Worm (Caenorhabditis elegans): ENCODE data around the gene C34E10.9.

C34E10.9 gene

DNA sequence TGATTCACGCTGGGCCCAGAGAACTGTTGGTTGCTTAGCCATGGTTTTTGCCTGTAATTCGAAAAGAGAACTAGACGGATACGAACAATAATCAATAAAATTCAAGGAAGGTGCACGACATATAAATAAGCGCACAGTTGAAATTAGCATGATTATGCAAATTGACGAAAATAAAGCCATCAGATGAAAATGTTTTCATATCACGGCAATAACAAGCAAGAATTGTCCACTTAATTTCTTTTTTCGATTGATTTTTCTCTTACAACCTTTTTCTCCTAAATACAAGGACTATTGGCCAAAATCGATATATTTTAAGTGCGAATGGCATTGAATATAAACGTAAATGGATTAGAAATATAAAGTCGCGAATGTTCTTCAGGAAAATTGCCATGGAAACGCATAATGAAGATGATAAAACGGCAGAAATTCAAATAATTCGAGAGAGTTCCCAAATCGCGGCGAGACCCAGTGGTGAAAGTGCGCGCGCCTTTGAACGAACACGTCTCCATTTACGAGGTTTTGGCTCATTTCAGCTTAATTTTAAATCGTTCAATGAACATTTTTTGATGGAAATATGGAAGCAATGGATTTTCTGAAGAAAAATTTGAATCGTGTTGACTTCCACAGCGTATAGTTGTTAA, 11.6 kb upstream of the C34E10.9 start, which contains the start of the genes daf-41 and toc-1:
Gene daf-41, minus strand, starts transcription at position 51 of the 641 bp plus-strand sequence.
Gene toc-1, plus strand, starts transcription at position 537 of the 641 bp plus-strand sequence.
- peak; percentile 13 for TF ChIP-seq F13C5.2 (tag; optimal IDR thresholded peaks at IDR 0.05)
- no peak for TF ChIP-seq ceh-36 (tag; optimal IDR thresholded peaks at IDR 0.05)

DNA sequence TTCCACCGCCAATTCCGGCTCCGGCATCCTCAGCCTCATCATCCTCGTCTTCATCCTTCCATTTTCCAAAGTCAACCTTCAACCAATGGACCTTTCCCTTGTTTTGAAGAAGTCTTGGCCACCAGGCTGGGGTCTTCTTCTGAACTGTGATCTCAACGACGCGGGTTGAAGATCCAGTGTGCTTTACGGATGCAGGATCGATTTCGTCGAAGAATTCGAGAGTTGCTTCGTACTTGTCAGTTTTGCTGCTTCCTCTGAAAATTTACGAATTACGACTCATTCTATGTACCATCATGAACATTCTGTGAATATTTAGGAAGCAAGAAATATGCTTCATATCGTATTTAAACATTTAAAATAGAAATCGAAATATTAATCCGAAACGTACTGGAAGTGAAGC, 11.1 kb upstream of the C34E10.9 start:
- TF ChIP-seq ama-1 (optimal IDR thresholded peaks at IDR 0.05) (no peak), flt-1 (GFP tag; IDR thresholded peaks at IDR 0.05) (no peak), tbx-11 (GFP tag; IDR thresholded peaks at IDR 0.05) (no peak), hnd-1 (tag; optimal IDR thresholded peaks at IDR 0.05) (no peak), ets-7 (tag; optimal IDR thresholded peaks at IDR 0.05) (no peak), scrt-1 (GFP tag; IDR thresholded peaks at IDR 0.05) (no peak), B0310.2 (tag; optimal IDR thresholded peaks at IDR 0.05) (no peak), sea-1 (GFP tag; conservative IDR thresholded peaks at IDR 0.05) (no peak), ceh-36 (tag; optimal IDR thresholded peaks at IDR 0.05) (no peak), F13C5.2 (tag; optimal IDR thresholded peaks at IDR 0.05) (no peak), ceh-13 (GFP tag; optimal IDR thresholded peaks at IDR 0.05) (no peak), tra-4 (tag; optimal IDR thresholded peaks at IDR 0.05) (no peak), hmbx-1 (tag; optimal IDR thresholded peaks at IDR 0.05) (no peak), hmg-4 (GFP tag; optimal IDR thresholded peaks at IDR 0.05) (no peak), pes-1 (GFP tag; IDR thresholded peaks at IDR 0.05) (no peak), aly-1 (tag; optimal IDR thresholded peaks at IDR 0.05) (no peak), tbx-37 (GFP tag; conservative IDR thresholded peaks at IDR 0.05) (no peak)

DNA sequence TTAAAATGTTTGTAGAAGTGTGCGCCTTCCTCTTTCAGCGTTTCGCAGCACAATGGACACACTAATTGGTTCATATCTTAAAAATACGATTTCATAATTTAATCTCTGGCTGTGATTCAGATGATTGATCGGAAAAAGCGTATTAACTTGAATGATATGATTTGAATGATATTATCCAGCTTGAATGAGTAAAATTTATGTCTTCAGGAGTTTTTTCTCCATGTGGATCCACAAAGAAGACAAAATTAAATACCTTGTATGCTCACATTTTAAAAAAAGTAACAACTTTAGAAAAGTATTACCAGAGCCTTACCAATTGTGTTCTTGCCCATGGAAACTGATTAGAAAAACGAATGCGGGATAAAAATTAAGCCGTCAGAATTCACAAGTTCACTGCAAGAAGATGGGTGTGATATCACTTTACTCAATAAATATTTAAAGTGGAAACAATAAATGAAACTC, 10.2 kb upstream of the C34E10.9 start, which contains the start of gene ztf-8:
Gene ztf-8, minus strand, starts transcription at position 76 of the 462 bp plus-strand sequence.
- no peak for TF ChIP-seq hnd-1 (tag; optimal IDR thresholded peaks at IDR 0.05)

DNA sequence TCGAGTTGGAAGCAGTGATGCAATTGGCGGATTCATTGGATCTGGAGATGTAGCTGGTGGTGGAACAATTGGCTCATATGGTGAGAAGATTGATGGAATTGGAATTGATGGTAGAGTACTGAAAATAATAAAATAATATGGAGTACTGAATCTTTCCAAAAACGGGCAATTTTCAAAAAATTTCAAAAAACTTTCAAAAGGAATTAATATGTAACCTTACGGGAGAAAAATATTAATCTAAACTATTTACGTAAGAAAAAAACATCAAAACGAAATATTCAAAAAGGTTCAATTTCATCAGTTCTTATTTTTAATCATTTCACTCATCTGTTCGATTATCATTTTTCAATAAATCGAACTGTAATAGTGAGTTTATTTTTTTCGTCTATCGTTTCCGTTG, 6.6 kb upstream of the C34E10.9 start, which contains the start of gene ZC395.4:
Gene ZC395.4, plus strand, starts transcription at position 301 of the 400 bp plus-strand sequence.
- TF ChIP-seq tbx-11 (GFP tag; IDR thresholded peaks at IDR 0.05) (no peak), pes-1 (GFP tag; IDR thresholded peaks at IDR 0.05) (no peak), tbx-37 (GFP tag; conservative IDR thresholded peaks at IDR 0.05) (no peak), ets-7 (tag; optimal IDR thresholded peaks at IDR 0.05) (no peak), tra-4 (tag; optimal IDR thresholded peaks at IDR 0.05) (no peak), F13C5.2 (tag; optimal IDR thresholded peaks at IDR 0.05) (no peak), sea-1 (GFP tag; conservative IDR thresholded peaks at IDR 0.05) (no peak), flt-1 (GFP tag; IDR thresholded peaks at IDR 0.05) (no peak)

DNA sequence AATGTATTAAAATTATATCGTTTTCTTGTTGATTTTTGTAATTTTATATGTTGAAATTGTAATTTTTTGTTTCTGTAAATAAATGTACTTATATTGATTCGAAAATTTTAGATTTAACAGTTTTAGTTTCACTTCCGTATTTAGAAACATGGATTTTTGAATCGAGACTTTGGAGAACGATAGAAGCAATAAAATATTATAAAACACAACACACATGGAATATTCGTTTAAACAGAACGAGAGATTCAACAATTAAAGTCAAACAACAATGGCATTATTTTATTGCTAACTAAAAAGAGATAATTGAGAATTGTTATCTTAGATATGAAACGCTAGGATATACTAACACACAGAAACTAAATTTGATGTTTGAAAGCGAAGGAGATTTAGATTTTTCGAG, 5.3 kb upstream of the C34E10.9 start:
- TF ChIP-seq ceh-36 (tag; optimal IDR thresholded peaks at IDR 0.05) = no peak
- TF ChIP-seq tbx-37 (GFP tag; conservative IDR thresholded peaks at IDR 0.05) = no peak
- TF ChIP-seq tbx-11 (GFP tag; IDR thresholded peaks at IDR 0.05) = no peak
- no peak for TF ChIP-seq ets-7 (tag; optimal IDR thresholded peaks at IDR 0.05)
- no peak for TF ChIP-seq sea-1 (GFP tag; conservative IDR thresholded peaks at IDR 0.05)
- no peak for TF ChIP-seq F13C5.2 (tag; optimal IDR thresholded peaks at IDR 0.05)
- no peak for TF ChIP-seq B0310.2 (tag; optimal IDR thresholded peaks at IDR 0.05)
- TF ChIP-seq hmbx-1 (tag; optimal IDR thresholded peaks at IDR 0.05) = no peak
- no peak for TF ChIP-seq scrt-1 (GFP tag; IDR thresholded peaks at IDR 0.05)
- TF ChIP-seq ceh-13 (GFP tag; optimal IDR thresholded peaks at IDR 0.05) = no peak
- no peak for TF ChIP-seq flt-1 (GFP tag; IDR thresholded peaks at IDR 0.05)
- TF ChIP-seq hnd-1 (tag; optimal IDR thresholded peaks at IDR 0.05) = no peak
- no peak for TF ChIP-seq hmg-4 (GFP tag; optimal IDR thresholded peaks at IDR 0.05)
- no peak for TF ChIP-seq ama-1 (optimal IDR thresholded peaks at IDR 0.05)
- no peak for TF ChIP-seq aly-1 (tag; optimal IDR thresholded peaks at IDR 0.05)
- no peak for TF ChIP-seq pes-1 (GFP tag; IDR thresholded peaks at IDR 0.05)
- TF ChIP-seq tra-4 (tag; optimal IDR thresholded peaks at IDR 0.05) = no peak

DNA sequence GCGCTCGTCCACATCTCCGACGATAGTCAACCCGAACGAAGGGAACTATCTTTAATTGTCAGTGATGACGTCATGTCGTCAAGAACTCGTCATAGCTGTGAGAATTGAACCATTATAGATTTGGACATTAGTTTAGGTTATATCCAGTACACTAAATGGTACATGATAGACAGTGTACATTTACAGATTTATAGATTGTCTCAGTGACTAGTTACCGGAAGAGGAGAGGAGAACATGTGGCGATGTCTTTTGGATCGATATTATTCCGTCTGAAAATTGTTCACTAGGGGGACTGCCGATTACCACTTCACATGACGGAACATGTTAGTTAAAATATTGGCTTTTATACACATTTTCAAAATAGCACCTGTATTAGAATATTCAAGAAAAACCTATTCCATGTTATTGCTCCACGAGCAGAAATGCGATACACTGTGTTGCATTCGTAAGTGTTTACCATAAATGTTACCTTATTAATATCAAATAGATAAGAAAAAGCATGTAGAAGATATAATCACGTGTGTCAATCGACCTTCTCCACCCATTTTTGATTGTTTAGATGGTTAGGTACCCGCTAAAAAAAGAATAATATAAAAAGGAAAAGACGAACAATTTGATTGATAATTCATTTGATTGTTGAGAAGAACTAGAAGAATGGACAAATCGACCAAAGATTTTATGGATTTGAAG, 4.2 kb upstream of the C34E10.9 start, which contains the start of gene ZC395.5:
Gene ZC395.5, plus strand, starts transcription at position 632 of the 690 bp plus-strand sequence.
- TF ChIP-seq ceh-36 (tag; optimal IDR thresholded peaks at IDR 0.05) (no peak), aly-1 (tag; optimal IDR thresholded peaks at IDR 0.05) (no peak), F13C5.2 (tag; optimal IDR thresholded peaks at IDR 0.05) (no peak), tbx-37 (GFP tag; conservative IDR thresholded peaks at IDR 0.05) (no peak), sea-1 (GFP tag; conservative IDR thresholded peaks at IDR 0.05) (no peak), flt-1 (GFP tag; IDR thresholded peaks at IDR 0.05) (no peak), hmbx-1 (tag; optimal IDR thresholded peaks at IDR 0.05) (no peak), B0310.2 (tag; optimal IDR thresholded peaks at IDR 0.05) (no peak), hmg-4 (GFP tag; optimal IDR thresholded peaks at IDR 0.05) (no peak), tbx-11 (GFP tag; IDR thresholded peaks at IDR 0.05) (no peak), ets-7 (tag; optimal IDR thresholded peaks at IDR 0.05) (no peak), hnd-1 (tag; optimal IDR thresholded peaks at IDR 0.05) (no peak), ceh-13 (GFP tag; optimal IDR thresholded peaks at IDR 0.05) (no peak), pes-1 (GFP tag; IDR thresholded peaks at IDR 0.05) (no peak)

DNA sequence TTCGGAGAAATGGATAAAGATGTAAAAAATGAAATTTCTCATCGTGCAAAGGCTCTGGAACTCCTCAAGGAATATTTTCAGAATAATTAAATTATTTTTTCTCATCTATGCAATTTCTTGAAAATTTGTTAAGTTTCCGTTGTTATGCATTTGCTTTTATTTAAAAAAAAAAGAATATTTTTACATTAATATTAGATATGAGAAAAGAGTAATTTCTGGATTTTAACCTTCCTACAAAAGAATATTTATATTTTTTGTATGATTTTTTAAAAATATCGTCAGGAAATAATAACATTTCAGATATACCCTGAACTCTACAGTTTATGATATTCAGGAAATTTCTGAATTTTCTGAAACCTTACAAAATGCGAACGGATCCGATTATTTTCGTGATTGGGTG, 1.6 kb upstream of the C34E10.9 start, which contains the start of gene gro-1:
Gene gro-1, plus strand, starts transcription at position 301 of the 400 bp plus-strand sequence.
- TF ChIP-seq hmbx-1 (tag; optimal IDR thresholded peaks at IDR 0.05) (no peak), sea-1 (GFP tag; conservative IDR thresholded peaks at IDR 0.05) (no peak)

DNA sequence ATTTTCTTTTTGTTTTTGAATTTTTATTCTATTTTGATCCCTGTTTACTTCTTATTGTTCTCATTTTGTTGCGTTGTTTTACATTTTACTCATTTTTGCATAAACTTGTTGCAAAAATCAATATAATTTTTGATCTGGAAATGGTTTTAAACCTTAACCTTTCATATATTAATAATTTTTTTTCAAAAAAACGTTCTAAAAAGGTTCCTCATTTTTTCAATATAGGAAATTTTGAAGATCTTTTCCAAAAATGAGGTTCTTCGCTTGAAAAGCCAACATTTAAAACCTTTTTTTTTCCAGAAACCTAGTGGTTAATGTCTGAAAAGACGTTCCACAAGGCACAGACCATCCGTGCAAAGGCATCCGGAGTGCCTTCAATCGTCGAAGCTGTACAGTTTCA, 2.8 kb downstream of the C34E10.9 start, which contains the start of gene gop-3:
Gene gop-3, plus strand, starts transcription at position 301 of the 400 bp plus-strand sequence.
- TF ChIP-seq tbx-11 (GFP tag; IDR thresholded peaks at IDR 0.05) (no peak), hmbx-1 (tag; optimal IDR thresholded peaks at IDR 0.05) (no peak), pes-1 (GFP tag; IDR thresholded peaks at IDR 0.05) (no peak), ets-7 (tag; optimal IDR thresholded peaks at IDR 0.05) (no peak), scrt-1 (GFP tag; IDR thresholded peaks at IDR 0.05) (no peak), B0310.2 (tag; optimal IDR thresholded peaks at IDR 0.05) (no peak), flt-1 (GFP tag; IDR thresholded peaks at IDR 0.05) (no peak), hmg-4 (GFP tag; optimal IDR thresholded peaks at IDR 0.05) (no peak), F13C5.2 (tag; optimal IDR thresholded peaks at IDR 0.05) (no peak), ceh-36 (tag; optimal IDR thresholded peaks at IDR 0.05) (no peak), tbx-37 (GFP tag; conservative IDR thresholded peaks at IDR 0.05) (no peak), ama-1 (optimal IDR thresholded peaks at IDR 0.05) (no peak), sea-1 (GFP tag; conservative IDR thresholded peaks at IDR 0.05) (no peak), tra-4 (tag; optimal IDR thresholded peaks at IDR 0.05) (no peak)
